Fruit fly (Drosophila melanogaster) whole organism, adult: ENCODE results near the gene CG17493.

Source experiments
- CG11617 ChIP-seq: fragments of 200-800 bp; sonication (Bioruptor generic); optimal IDR thresholded peaks from 2 replicates; lab custom pipeline; 2017; ENCODE audit warnings: mild to moderate bottlenecking, missing biosample characterization, missing genetic modification reagents, missing genetic modification characterization
- CG12768 ChIP-seq: fragments of 200-800 bp; sonication (Bioruptor generic); optimal IDR thresholded peaks from 2 replicates; lab custom pipeline; 2017; ENCODE audit warnings: missing biosample characterization, missing genetic modification characterization, mild to moderate bottlenecking, moderate library complexity, missing genetic modification reagents
- CG14711 ChIP-seq: fragments of 200-800 bp; sonication (Bioruptor generic); optimal IDR thresholded peaks from 2 replicates; lab custom pipeline; 2018; ENCODE audit warnings: missing biosample characterization, mild to moderate bottlenecking, missing genetic modification characterization, moderate library complexity
- CG1620 ChIP-seq: fragments of 200-800 bp; sonication (Bioruptor generic); optimal IDR thresholded peaks from 2 replicates; lab custom pipeline; 2016; ENCODE audit warnings: missing biosample characterization, missing genetic modification characterization
- CG33017 ChIP-seq: fragments of 200-800 bp; sonication (Bioruptor generic); optimal IDR thresholded peaks from 2 replicates; lab custom pipeline; 2018; ENCODE audit warnings: missing biosample characterization, mild to moderate bottlenecking, missing genetic modification characterization, moderate library complexity
- CG5204 ChIP-seq: fragments of 200-800 bp; sonication (Bioruptor generic); optimal IDR thresholded peaks from 2 replicates; lab custom pipeline; 2016; ENCODE audit warnings: missing biosample characterization, missing genetic modification characterization
- CG7045 ChIP-seq: fragments of 200-800 bp; sonication (Bioruptor generic); optimal IDR thresholded peaks from 2 replicates; lab custom pipeline; 2017; ENCODE audit warnings: missing biosample characterization, mild to moderate bottlenecking, missing genetic modification characterization
- CG7101 ChIP-seq: fragments of 200-800 bp; sonication (Bioruptor generic); optimal IDR thresholded peaks from 2 replicates; lab custom pipeline; 2018; ENCODE audit warnings: missing biosample characterization, mild to moderate bottlenecking, missing genetic modification characterization, moderate library complexity
- Clk ChIP-seq: fragments of 200-800 bp; sonication (Bioruptor generic); optimal IDR thresholded peaks from 2 replicates; lab custom pipeline; 2017; ENCODE audit warnings: missing biosample characterization, missing genetic modification characterization
- Crg-1 ChIP-seq: fragments of 200-800 bp; sonication (Bioruptor generic); optimal IDR thresholded peaks from 2 replicates; lab custom pipeline; 2016; ENCODE audit warnings: missing biosample characterization, missing genetic modification characterization
- Hr96 ChIP-seq: fragments of 200-800 bp; sonication (Bioruptor generic); optimal IDR thresholded peaks from 2 replicates; lab custom pipeline; 2016; ENCODE audit warnings: missing biosample characterization, missing genetic modification characterization
- Mnt ChIP-seq: fragments of 200-800 bp; sonication (Bioruptor generic); optimal IDR thresholded peaks from 2 replicates; lab custom pipeline; 2016; ENCODE audit warnings: missing biosample characterization, mild to moderate bottlenecking, missing genetic modification characterization
- bab1 ChIP-seq: fragments of 200-800 bp; sonication (Bioruptor generic); optimal IDR thresholded peaks from 3 replicates; lab custom pipeline; 2019; ENCODE audit warnings: missing biosample characterization, mild to moderate bottlenecking, missing genetic modification characterization, moderate library complexity
- cic ChIP-seq: fragments of 200-800 bp; sonication (Bioruptor generic); optimal IDR thresholded peaks from 2 replicates; lab custom pipeline; 2017; ENCODE audit warnings: missing biosample characterization, mild to moderate bottlenecking, missing genetic modification characterization, moderate library complexity
- cnc ChIP-seq, 2 experiments: fragments of >200 bp; optimal IDR thresholded peaks; 2 replicates each; lab custom pipeline; 2017
- kay ChIP-seq: fragments of 200-800 bp; sonication (Bioruptor generic); peaks from one replicate; lab custom pipeline; 2016; ENCODE audit warnings: missing biosample characterization, missing genetic modification characterization, borderline replicate concordance
- ovo ChIP-seq: fragments of 200-800 bp; sonication (Bioruptor generic); optimal IDR thresholded peaks from 2 replicates; lab custom pipeline; 2016; ENCODE audit warnings: missing biosample characterization, missing genetic modification characterization
- pad ChIP-seq: fragments of 200-800 bp; sonication (Bioruptor generic); optimal IDR thresholded peaks from 3 replicates; lab custom pipeline; 2017; ENCODE audit warnings: missing biosample characterization, missing genetic modification characterization, mild to moderate bottlenecking, moderate library complexity, missing genetic modification reagents
- tj ChIP-seq: fragments of 200-800 bp; sonication (Bioruptor generic); optimal IDR thresholded peaks from 3 replicates; lab custom pipeline; 2017; ENCODE audit warnings: missing biosample characterization, mild to moderate bottlenecking, missing genetic modification characterization, moderate library complexity
- toe ChIP-seq: fragments of 200-800 bp; sonication (Bioruptor generic); optimal IDR thresholded peaks from 2 replicates; lab custom pipeline; 2016; ENCODE audit warnings: missing biosample characterization, missing genetic modification characterization

Gene CG17493

dm6 chr2L:22550040-22550439 lies at the start of gene CG17493:
CG17493 (plus strand) TSS chr2L:22550064.
- peak; percentile 26 for TF ChIP-seq kay
- no peak for TF ChIP-seq Hr96

dm6 chr2L:22536488-22537041 lies 13.3 kb upstream of the CG17493 start, which contains the start of gene RpL5:
RpL5 (minus strand) TSS chr2L:22536884.
- TF ChIP-seq toe: peak; percentile 22
- peak; percentile 21 for TF ChIP-seq pad (GFP tag; lab: Kevin White, UChicago)
- no peak for TF ChIP-seq cic (GFP tag; lab: Kevin White, UChicago)
- peak; percentile 39 for TF ChIP-seq CG1620
- TF ChIP-seq bab1 (GFP tag; lab: Kevin White, UChicago): peak; percentile 80
- TF ChIP-seq ovo (GFP tag; lab: Kevin White, UChicago): peak; percentile 20
- peak; percentile 48 for TF ChIP-seq Mnt
- no peak for TF ChIP-seq cnc (optimal IDR thresholded peaks at IDR 0.05; lab: Kevin White, UChicago)
- peak; percentile 63 for TF ChIP-seq CG7101 (tag; lab: Kevin White, UChicago)
- peak; percentile 27 for TF ChIP-seq CG11617 (GFP tag; lab: Kevin White, UChicago)
- no peak for TF ChIP-seq kay
- peak; percentile 45 for TF ChIP-seq CG5204 (GFP tag; lab: Kevin White, UChicago)
- peak; percentile 4 for TF ChIP-seq CG12768
- TF ChIP-seq CG14711: peak; percentile 15
- no peak for TF ChIP-seq Clk

- no peak for TF ChIP-seq tj (GFP tag; lab: Kevin White, UChicago)
- no peak for TF ChIP-seq CG5204 (GFP tag; lab: Kevin White, UChicago)
- TF ChIP-seq ovo (GFP tag; lab: Kevin White, UChicago): no peak
- TF ChIP-seq cic (GFP tag; lab: Kevin White, UChicago): no peak
- TF ChIP-seq CG7101 (tag; lab: Kevin White, UChicago): no peak
- no peak for TF ChIP-seq toe
- TF ChIP-seq bab1 (GFP tag; lab: Kevin White, UChicago): no peak
- no peak for TF ChIP-seq pad (GFP tag; lab: Kevin White, UChicago)
- no peak for TF ChIP-seq CG11617 (GFP tag; lab: Kevin White, UChicago)
- TF ChIP-seq CG12768: no peak
- no peak for TF ChIP-seq CG1620
- TF ChIP-seq CG7045 (GFP tag; lab: Kevin White, UChicago): no peak
- no peak for TF ChIP-seq Hr96
- TF ChIP-seq Mnt: no peak
Measured at dm6 chr2L:22537368-22537767, 12.5 kb upstream of the CG17493 start, which contains the start of gene CG17490. CG17490 (plus strand) TSS chr2L:22537668.

- TF ChIP-seq pad (GFP tag; lab: Kevin White, UChicago): no peak
- TF ChIP-seq bab1 (GFP tag; lab: Kevin White, UChicago): peak; percentile 25
Measured at dm6 chr2L:22537940-22538657, 11.8 kb upstream of the CG17493 start.

- TF ChIP-seq CG33017 (tag; lab: Kevin White, UChicago): no peak
- TF ChIP-seq tj (GFP tag; lab: Kevin White, UChicago): no peak
- no peak for TF ChIP-seq CG14711
- no peak for TF ChIP-seq CG5204 (GFP tag; lab: Kevin White, UChicago)
- no peak for TF ChIP-seq CG11617 (GFP tag; lab: Kevin White, UChicago)
- TF ChIP-seq Hr96: no peak
- no peak for TF ChIP-seq cic (GFP tag; lab: Kevin White, UChicago)
- no peak for TF ChIP-seq Mnt
- no peak for TF ChIP-seq CG7045 (GFP tag; lab: Kevin White, UChicago)
- TF ChIP-seq toe: no peak
- TF ChIP-seq kay: no peak
- TF ChIP-seq CG1620: no peak
- TF ChIP-seq bab1 (GFP tag; lab: Kevin White, UChicago): no peak
- TF ChIP-seq Clk: no peak
- TF ChIP-seq CG12768: no peak
- TF ChIP-seq ovo (GFP tag; lab: Kevin White, UChicago): no peak
Measured at dm6 chr2L:22566218-22566617, 16.4 kb downstream of the CG17493 start.

dm6 chr2L:22567426-22567825 lies 17.6 kb downstream of the CG17493 start:
- TF ChIP-seq Clk: no peak
- no peak for TF ChIP-seq CG1620
- no peak for TF ChIP-seq CG33017 (tag; lab: Kevin White, UChicago)
- no peak for TF ChIP-seq CG7045 (GFP tag; lab: Kevin White, UChicago)
- TF ChIP-seq cic (GFP tag; lab: Kevin White, UChicago): no peak
- TF ChIP-seq kay: no peak
- TF ChIP-seq ovo (GFP tag; lab: Kevin White, UChicago): no peak
- no peak for TF ChIP-seq Hr96
- TF ChIP-seq CG5204 (GFP tag; lab: Kevin White, UChicago): no peak
- TF ChIP-seq pad (GFP tag; lab: Kevin White, UChicago): no peak
- TF ChIP-seq bab1 (GFP tag; lab: Kevin White, UChicago): no peak

dm6 chr2L:22569530-22569929 lies 19.7 kb downstream of the CG17493 start:
- no peak for TF ChIP-seq CG1620
- no peak for TF ChIP-seq ovo (GFP tag; lab: Kevin White, UChicago)
- no peak for TF ChIP-seq CG7101 (tag; lab: Kevin White, UChicago)
- TF ChIP-seq Hr96: no peak
- TF ChIP-seq CG7045 (GFP tag; lab: Kevin White, UChicago): no peak
- TF ChIP-seq CG12768: no peak
- TF ChIP-seq cic (GFP tag; lab: Kevin White, UChicago): no peak
- TF ChIP-seq Mnt: no peak
- no peak for TF ChIP-seq toe
- TF ChIP-seq bab1 (GFP tag; lab: Kevin White, UChicago): no peak
- TF ChIP-seq Crg-1 (GFP tag; lab: Kevin White, UChicago): no peak
- TF ChIP-seq cnc (optimal IDR thresholded peaks at IDR 0.05; lab: Kevin White, UChicago): no peak
- no peak for TF ChIP-seq CG5204 (GFP tag; lab: Kevin White, UChicago)
- TF ChIP-seq Clk: no peak
- TF ChIP-seq kay: no peak
- no peak for TF ChIP-seq CG11617 (GFP tag; lab: Kevin White, UChicago)
- no peak for TF ChIP-seq tj (GFP tag; lab: Kevin White, UChicago)
